Worm (Caenorhabditis elegans): Measurements from ENCODE around the gene ceh-60.

The ceh-60 gene

DNA sequence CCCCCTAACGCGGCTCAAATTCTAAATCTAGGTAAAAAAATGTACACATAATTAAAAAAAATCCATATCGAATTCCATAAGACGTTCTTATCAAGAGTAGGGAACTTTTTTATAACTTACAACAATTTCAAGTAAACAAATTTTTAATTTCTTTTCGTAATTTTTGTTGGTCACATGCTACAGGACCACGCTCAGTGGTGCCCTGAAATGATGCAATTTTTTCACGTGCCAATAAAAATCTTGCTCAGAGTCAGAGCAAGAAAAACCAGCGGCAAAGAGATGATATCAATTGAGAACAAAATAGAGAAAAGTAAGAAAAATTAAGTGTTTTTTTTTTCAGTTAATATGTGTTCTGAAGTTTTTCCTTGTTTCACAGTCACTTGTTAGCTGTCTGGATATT is 1.9 kb upstream of the ceh-60 start:
- TF ChIP-seq unc-62 (GFP tag; optimal IDR thresholded peaks at IDR 0.05 in 1 of 2) (no peak), unc-62 (tag; optimal IDR thresholded peaks at IDR 0.05) (no peak), lsy-2 (tag; optimal IDR thresholded peaks at IDR 0.05) (no peak), ceh-32 (tag; optimal IDR thresholded peaks at IDR 0.05; ENCODE audit: poor library complexity) (no peak), mxl-3 (GFP tag; optimal IDR thresholded peaks at IDR 0.05) (no peak), Y75B8A.6 (GFP tag; IDR thresholded peaks at IDR 0.05) (no peak), sdz-12 (GFP tag; optimal IDR thresholded peaks at IDR 0.05) (no peak), spr-3 (GFP tag; optimal IDR thresholded peaks at IDR 0.05) (no peak), jun-1 (tag; optimal IDR thresholded peaks at IDR 0.05) (no peak), skn-1 (tag; optimal IDR thresholded peaks at IDR 0.05) (no peak)

DNA sequence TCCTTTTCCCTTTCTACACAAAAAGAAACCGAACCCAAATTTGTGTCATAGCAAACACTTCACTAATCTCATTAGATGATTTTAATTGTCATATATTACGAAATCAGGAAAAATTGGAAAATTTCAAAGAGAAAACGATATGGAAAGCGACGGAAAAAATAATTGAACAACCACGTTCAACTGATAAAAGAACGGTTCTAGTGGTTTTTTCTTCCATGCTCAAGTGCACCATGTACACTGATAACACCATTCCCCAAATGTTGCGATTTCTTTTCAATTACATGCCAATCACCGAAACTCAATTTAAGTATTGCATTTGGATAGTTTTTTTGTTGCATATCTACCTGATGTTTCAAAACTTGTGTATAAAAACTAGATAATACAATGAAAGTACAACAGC is 645 bp upstream of the ceh-60 start:
- no peak for TF ChIP-seq ztf-7 (tag; optimal IDR thresholded peaks at IDR 0.05)
- no peak for TF ChIP-seq pha-4 (GFP tag; IDR thresholded peaks at IDR 0.05)
- no peak for TF ChIP-seq pha-4 (tag; optimal IDR thresholded peaks at IDR 0.05)
- no peak for TF ChIP-seq jun-1 (tag; optimal IDR thresholded peaks at IDR 0.05)
- no peak for TF ChIP-seq mdt-29 (GFP tag; IDR thresholded peaks at IDR 0.05)
- TF ChIP-seq rbr-2 (tag; optimal IDR thresholded peaks at IDR 0.05) = no peak
- TF ChIP-seq zip-2 (tag; optimal IDR thresholded peaks at IDR 0.05) = no peak
- no peak for TF ChIP-seq egl-27 (tag; optimal IDR thresholded peaks at IDR 0.05)
- TF ChIP-seq aly-2 (tag; optimal IDR thresholded peaks at IDR 0.05) = no peak
- no peak for TF ChIP-seq hif-1 (tag; optimal IDR thresholded peaks at IDR 0.05)
- TF ChIP-seq unc-39 (tag; optimal IDR thresholded peaks at IDR 0.05) = no peak
- TF ChIP-seq hlh-30 (tag; optimal IDR thresholded peaks at IDR 0.05; ENCODE audit: insufficient read depth) = no peak
- no peak for TF ChIP-seq saeg-2 (GFP tag; IDR thresholded peaks at IDR 0.05)
- no peak for TF ChIP-seq F44E2.7 (GFP tag; IDR thresholded peaks at IDR 0.05)
- no peak for TF ChIP-seq fkh-10 (GFP tag; optimal IDR thresholded peaks at IDR 0.05)
- no peak for TF ChIP-seq ceh-62 (tag; optimal IDR thresholded peaks at IDR 0.05)
- no peak for TF ChIP-seq daf-12 (tag; optimal IDR thresholded peaks at IDR 0.05)
- no peak for TF ChIP-seq nhr-41 (GFP tag; IDR thresholded peaks at IDR 0.05)
- TF ChIP-seq attf-4 (tag; optimal IDR thresholded peaks at IDR 0.05) = no peak
- peak in 1 of 2 experiments; percentile 1 for TF ChIP-seq mdl-1 (tag; optimal IDR thresholded peaks at IDR 0.05)
- TF ChIP-seq T26A8.4 (GFP tag; IDR thresholded peaks at IDR 0.05) = no peak
- no peak for TF ChIP-seq unc-130 (GFP tag; optimal IDR thresholded peaks at IDR 0.05)
- TF ChIP-seq tra-1 (GFP tag; IDR thresholded peaks at IDR 0.05) = 0 out of 2 replicates have a peak, but pooled peaks have one; percentile 54
- TF ChIP-seq hlh-11 (tag; optimal IDR thresholded peaks at IDR 0.05) = peak; percentile 75
- TF ChIP-seq nhr-11 (tag; optimal IDR thresholded peaks at IDR 0.05) = no peak
- TF ChIP-seq snpc-4 (tag; optimal IDR thresholded peaks at IDR 0.05) = no peak
- peak; percentile 93 for TF ChIP-seq dmd-6 (GFP tag; IDR thresholded peaks at IDR 0.05)
- TF ChIP-seq set-16 (GFP tag; IDR thresholded peaks at IDR 0.05) = no peak
- TF ChIP-seq mep-1 (tag; optimal IDR thresholded peaks at IDR 0.05) = no peak
- no peak for TF ChIP-seq madf-5 (GFP tag; IDR thresholded peaks at IDR 0.05)
- no peak for TF ChIP-seq daf-8 (GFP tag; IDR thresholded peaks at IDR 0.05)
- TF ChIP-seq ceh-44 (GFP tag; IDR thresholded peaks at IDR 0.05) = no peak
- TF ChIP-seq gei-8 (GFP tag; optimal IDR thresholded peaks at IDR 0.05) = no peak
- no peak for TF ChIP-seq ces-1 (GFP tag; optimal IDR thresholded peaks at IDR 0.05)
- TF ChIP-seq lin-39 (tag; optimal IDR thresholded peaks at IDR 0.05) = no peak
- TF ChIP-seq mxl-2 (GFP tag; conservative IDR thresholded peaks at IDR 0.05) = no peak
- TF ChIP-seq ZK337.2 (GFP tag; IDR thresholded peaks at IDR 0.05) = no peak
- TF ChIP-seq ZK546.5 (tag; optimal IDR thresholded peaks at IDR 0.05) = no peak
- no peak for TF ChIP-seq F49E8.2 (tag; optimal IDR thresholded peaks at IDR 0.05; ENCODE audit: borderline replicate concordance)
- TF ChIP-seq cey-2 (tag; optimal IDR thresholded peaks at IDR 0.05; ENCODE audit: borderline replicate concordance, insufficient read depth) = no peak
- no peak for TF ChIP-seq duxl-1 (tag; optimal IDR thresholded peaks at IDR 0.05; ENCODE audit: poor library complexity)
- no peak for TF ChIP-seq nhr-102 (tag; optimal IDR thresholded peaks at IDR 0.05)
